Worm (Caenorhabditis elegans) whole organism, midembryonic: Measurements from ENCODE around the gene efn-4.

Source experiments
- T22C8.4 ChIP-seq: fragments of 200-800 bp; sonication (Bioruptor generic); IDR thresholded peaks from 2 replicates; pipeline ENCODE4 v1.3.6; 2022; ENCODE audit warnings: missing genetic modification characterization, missing compliant biosample characterization
- flt-1 ChIP-seq: fragments of 200-800 bp; sonication (Bioruptor generic); IDR thresholded peaks from 2 replicates; pipeline ENCODE4 v1.3.6; 2022; ENCODE audit warnings: missing genetic modification characterization, missing compliant biosample characterization
- klf-2 ChIP-seq: fragments of 200-800 bp; sonication (Bioruptor generic); conservative IDR thresholded peaks from 2 replicates; pipeline ENCODE4 v1.3.6; 2022; ENCODE audit warnings: missing genetic modification reagents, missing genetic modification characterization, missing compliant biosample characterization
- med-1 ChIP-seq: sonication (generic microtip); optimal IDR thresholded peaks from 2 replicates; lab custom pipeline; 2017; ENCODE audit warnings: missing genetic modification characterization, mild to moderate bottlenecking, missing compliant biosample characterization, antibody characterized with exemption, missing genetic modification reagents; ENCODE audit not compliant: insufficient read depth
- ztf-29 ChIP-seq: fragments of 200-800 bp; sonication (Bioruptor generic); IDR thresholded peaks from 2 replicates; pipeline ENCODE4 v1.3.6; 2022; ENCODE audit warnings: missing genetic modification reagents, missing genetic modification characterization, missing compliant biosample characterization

- TF ChIP-seq med-1: no peak
- TF ChIP-seq flt-1 (GFP tag; lab: Robert Waterston, UW): no peak
- no peak for TF ChIP-seq klf-2
- no peak for TF ChIP-seq T22C8.4 (GFP tag; lab: Robert Waterston, UW)
- no peak for TF ChIP-seq ztf-29 (GFP tag; lab: Robert Waterston, UW)
These were observed 25.0 kb downstream of the efn-4 start for ce11 chrIV:584039-584438.
